Fruit fly (Drosophila melanogaster): ENCODE data around the gene CG6398.

- TF ChIP-seq CTCF (optimal IDR thresholded peaks at IDR 0.05): no peak
- TF ChIP-seq CG8478 (optimal IDR thresholded peaks at IDR 0.05): no peak
Measured at dm6 chrX:17790710-17791109, 39.9 kb upstream of the CG6398 start, which contains the start of gene OdsH.
